Fruit fly (Drosophila melanogaster) whole organism, prepupa: Measurements from ENCODE around the gene raw.

ENCODE experiments used
- Blimp-1 ChIP-seq: fragments of 200-800 bp; sonication (Bioruptor generic); optimal IDR thresholded peaks from 3 replicates; lab custom pipeline; 2017; ENCODE audit warnings: missing biosample characterization, missing genetic modification characterization, mild to moderate bottlenecking, moderate library complexity, missing genetic modification reagents
- CG10631 ChIP-seq: fragments of 200-800 bp; sonication (Bioruptor generic); optimal IDR thresholded peaks from 2 replicates; lab custom pipeline; 2016; ENCODE audit warnings: missing biosample characterization, missing genetic modification characterization
- CG10669 ChIP-seq: fragments of 200-800 bp; sonication (Bioruptor generic); optimal IDR thresholded peaks from 3 replicates; lab custom pipeline; 2018; ENCODE audit warnings: missing biosample characterization, mild to moderate bottlenecking, missing genetic modification characterization, moderate library complexity
- CG11762 ChIP-seq: fragments of 200-800 bp; sonication (Bioruptor generic); optimal IDR thresholded peaks from 3 replicates; lab custom pipeline; 2016; ENCODE audit warnings: missing biosample characterization, missing genetic modification characterization; ENCODE audit not compliant: insufficient read depth
- CG16779 ChIP-seq: fragments of 200-800 bp; sonication (Bioruptor generic); optimal IDR thresholded peaks from 3 replicates; lab custom pipeline; 2017; ENCODE audit warnings: missing biosample characterization, mild to moderate bottlenecking, missing genetic modification characterization
- CG31627 ChIP-seq: fragments of 200-800 bp; sonication (Bioruptor generic); optimal IDR thresholded peaks from 3 replicates; lab custom pipeline; 2016; ENCODE audit warnings: missing biosample characterization, missing genetic modification characterization
- CG32006 ChIP-seq: fragments of 200-800 bp; sonication (Bioruptor generic); optimal IDR thresholded peaks from 3 replicates; lab custom pipeline; 2017; ENCODE audit warnings: missing biosample characterization, mild to moderate bottlenecking, missing genetic modification characterization
- CG6163 ChIP-seq: fragments of 200-800 bp; sonication (Bioruptor generic); IDR thresholded peaks from 3 replicates; pipeline ENCODE4 v1.3.6; 2022; ENCODE audit warnings: missing biosample characterization, missing genetic modification characterization
- CG6276 ChIP-seq: fragments of 200-800 bp; sonication (Bioruptor generic); optimal IDR thresholded peaks from 2 replicates; lab custom pipeline; 2017; ENCODE audit warnings: missing biosample characterization, mild to moderate bottlenecking, missing genetic modification characterization
- CG6792 ChIP-seq: fragments of 200-800 bp; sonication (Bioruptor generic); optimal IDR thresholded peaks from 3 replicates; lab custom pipeline; 2016; ENCODE audit warnings: missing biosample characterization, missing genetic modification characterization
- CG6808 ChIP-seq: fragments of 200-800 bp; sonication (Bioruptor generic); optimal IDR thresholded peaks from 3 replicates; lab custom pipeline; 2017; ENCODE audit warnings: missing biosample characterization, missing genetic modification characterization, mild to moderate bottlenecking, moderate library complexity, missing genetic modification reagents
- CG7368 ChIP-seq: fragments of 200-800 bp; sonication (Bioruptor generic); optimal IDR thresholded peaks from 3 replicates; lab custom pipeline; 2016; ENCODE audit warnings: missing biosample characterization, missing genetic modification characterization
- CG8119 ChIP-seq: fragments of 200-800 bp; sonication (Bioruptor generic); IDR thresholded peaks from 3 replicates; pipeline ENCODE4 v1.3.6; 2022; ENCODE audit warnings: missing biosample characterization, missing genetic modification characterization
- CG8632 ChIP-seq: fragments of 200-800 bp; sonication (Bioruptor generic); optimal IDR thresholded peaks from 3 replicates; lab custom pipeline; 2016; ENCODE audit warnings: missing biosample characterization, missing genetic modification characterization
- CG9139 ChIP-seq: fragments of 200-800 bp; sonication (Bioruptor generic); optimal IDR thresholded peaks from 3 replicates; lab custom pipeline; 2017; ENCODE audit warnings: missing biosample characterization, mild to moderate bottlenecking, missing genetic modification characterization
- Eip75B ChIP-seq: fragments of 200-800 bp; sonication (Bioruptor generic); optimal IDR thresholded peaks from 3 replicates; lab custom pipeline; 2016; ENCODE audit warnings: missing biosample characterization, missing genetic modification characterization
- Eip78C ChIP-seq: fragments of 200-800 bp; sonication (Bioruptor generic); peaks from one replicate; lab custom pipeline; 2016; ENCODE audit warnings: missing biosample characterization, missing genetic modification characterization
- Ets21C ChIP-seq: fragments of 200-800 bp; sonication (Bioruptor generic); optimal IDR thresholded peaks from 3 replicates; lab custom pipeline; 2016; ENCODE audit warnings: missing biosample characterization, missing genetic modification characterization
- Gug ChIP-seq: fragments of 200-800 bp; sonication (Bioruptor generic); IDR thresholded peaks from 2 replicates; pipeline ENCODE4 v1.3.6; 2022; ENCODE audit warnings: missing biosample characterization, missing genetic modification characterization
- Hr38 ChIP-seq: sonication (Bioruptor generic); optimal IDR thresholded peaks from 2 replicates; lab custom pipeline; 2016; ENCODE audit warnings: missing biosample characterization, missing genetic modification characterization
- Hr39 ChIP-seq: fragments of 200-800 bp; sonication (Bioruptor generic); optimal IDR thresholded peaks from 2 replicates; lab custom pipeline; 2016; ENCODE audit warnings: missing biosample characterization, missing genetic modification characterization
- Hr4 ChIP-seq: fragments of 200-800 bp; sonication (Bioruptor generic); optimal IDR thresholded peaks from 3 replicates; lab custom pipeline; 2016; ENCODE audit warnings: missing biosample characterization, missing genetic modification characterization
- Lpt ChIP-seq: fragments of 200-800 bp; sonication (Bioruptor generic); optimal IDR thresholded peaks from 3 replicates; lab custom pipeline; 2016; ENCODE audit warnings: missing biosample characterization, missing genetic modification characterization
- Met ChIP-seq: fragments of 200-800 bp; sonication (Bioruptor generic); optimal IDR thresholded peaks from 3 replicates; lab custom pipeline; 2016; ENCODE audit warnings: missing biosample characterization, missing genetic modification characterization
- OdsH ChIP-seq: fragments of 200-800 bp; sonication (Bioruptor generic); optimal IDR thresholded peaks from 3 replicates; lab custom pipeline; 2016; ENCODE audit warnings: missing biosample characterization, missing genetic modification characterization
- Sox102F ChIP-seq: fragments of 200-800 bp; sonication (Bioruptor generic); optimal IDR thresholded peaks from 2 replicates; lab custom pipeline; 2016; ENCODE audit warnings: missing biosample characterization, mild to moderate bottlenecking, missing genetic modification characterization
- Sox14 ChIP-seq: fragments of 200-800 bp; sonication (Bioruptor generic); optimal IDR thresholded peaks from 3 replicates; lab custom pipeline; 2016; ENCODE audit warnings: missing biosample characterization, missing genetic modification characterization
- dac ChIP-seq: fragments of 200-800 bp; sonication (Bioruptor generic); optimal IDR thresholded peaks from 2 replicates; lab custom pipeline; 2017; ENCODE audit warnings: missing biosample characterization, mild to moderate bottlenecking, missing genetic modification characterization
- dsx ChIP-seq: fragments of 200-800 bp; optimal IDR thresholded peaks from 3 replicates; lab custom pipeline; 2019; ENCODE audit warnings: missing biosample characterization, mild to moderate bottlenecking, missing genetic modification characterization, moderate library complexity; ENCODE audit not compliant: poor library complexity, severe bottlenecking
- eg ChIP-seq: fragments of 200-800 bp; sonication (Bioruptor generic); IDR thresholded peaks from 3 replicates; pipeline ENCODE4 v1.3.6; 2022; ENCODE audit warnings: missing biosample characterization, missing genetic modification characterization
- esn ChIP-seq: fragments of 200-800 bp; sonication (Bioruptor generic); optimal IDR thresholded peaks from 2 replicates; lab custom pipeline; 2016; ENCODE audit warnings: missing biosample characterization, mild to moderate bottlenecking, missing genetic modification characterization, moderate library complexity
- fkh ChIP-seq: fragments of 200-800 bp; sonication (Bioruptor generic); optimal IDR thresholded peaks from 3 replicates; lab custom pipeline; 2017; ENCODE audit warnings: missing biosample characterization, mild to moderate bottlenecking, missing genetic modification characterization, moderate library complexity
- lz ChIP-seq: fragments of 200-800 bp; sonication (Bioruptor generic); optimal IDR thresholded peaks from 3 replicates; lab custom pipeline; 2016; ENCODE audit warnings: missing biosample characterization, missing genetic modification characterization
- net ChIP-seq: fragments of 200-800 bp; sonication (Bioruptor generic); optimal IDR thresholded peaks from 3 replicates; lab custom pipeline; 2016; ENCODE audit warnings: missing biosample characterization, missing genetic modification characterization
- pdm3 ChIP-seq: fragments of 200-800 bp; sonication (Bioruptor generic); optimal IDR thresholded peaks from 3 replicates; lab custom pipeline; 2016; ENCODE audit warnings: missing biosample characterization, missing genetic modification characterization
- salr ChIP-seq, 2 experiments: fragments of 200-800 bp; sonication (Bioruptor generic); optimal IDR thresholded peaks; 3 replicates each; lab custom pipeline; 2016 to 2018; ENCODE audit warnings: missing biosample characterization in 2 of 2, missing genetic modification characterization in 2 of 2, mild to moderate bottlenecking in 1 of 2
- ss ChIP-seq, 2 experiments: fragments of 200-800 bp; sonication (Bioruptor generic); optimal IDR thresholded peaks; 2 replicates in 1 of 2; 3 replicates in 1 of 2; lab custom pipeline; 2017 to 2018; ENCODE audit warnings: mild to moderate bottlenecking in 2 of 2, missing biosample characterization in 2 of 2, missing genetic modification characterization in 2 of 2, moderate library complexity in 1 of 2
- vri ChIP-seq: fragments of 200-800 bp; sonication (Bioruptor generic); optimal IDR thresholded peaks from 3 replicates; lab custom pipeline; 2016; ENCODE audit warnings: missing biosample characterization, mild to moderate bottlenecking, missing genetic modification characterization

Gene raw

dm6 chr2L:8734998-8735397 lies 5.5 kb downstream of the raw start:
- TF ChIP-seq Ets21C (no peak), Blimp-1 (GFP tag; lab: Kevin White, UChicago) (peak; percentile 34)

dm6 chr2L:8734304-8734703 lies 6.2 kb downstream of the raw start:
- TF ChIP-seq CG7368 (GFP tag; lab: Kevin White, UChicago): no peak
- peak; percentile 65 for TF ChIP-seq fkh
- TF ChIP-seq lz (GFP tag; lab: Kevin White, UChicago): no peak
- TF ChIP-seq salr (GFP tag; optimal IDR thresholded peaks at IDR 0.05; lab: Kevin White, UChicago): no peak
- no peak for TF ChIP-seq Eip75B (GFP tag; lab: Kevin White, UChicago)

dm6 chr2L:8732702-8733101 lies 7.8 kb downstream of the raw start:
- TF ChIP-seq CG6163 (GFP tag; lab: Robert Waterston, UW) (peak; percentile 46; the same call in 1 of the 3 replicates), OdsH (peak; percentile 16), CG6276 (GFP tag; lab: Kevin White, UChicago) (no peak), salr (GFP tag; optimal IDR thresholded peaks at IDR 0.05; lab: Kevin White, UChicago) (no peak), lz (GFP tag; lab: Kevin White, UChicago) (no peak), Gug (GFP tag; lab: Robert Waterston, UW) (peak; percentile 12; the same call in 1 of the 2 replicates), Hr39 (GFP tag; lab: Kevin White, UChicago) (peak; percentile 8), pdm3 (GFP tag; lab: Kevin White, UChicago) (no peak), Eip78C (GFP tag; lab: Kevin White, UChicago) (peak; percentile 62), Hr4 (GFP tag; lab: Kevin White, UChicago) (peak; percentile 3), CG31627 (GFP tag; lab: Kevin White, UChicago) (peak; percentile 8), CG32006 (peak; percentile 11)
- TF ChIP-seq, all 60 proteins: peak for 8

dm6 chr2L:8721028-8721427 lies 19.4 kb downstream of the raw start:
- peak; percentile 19 for TF ChIP-seq vri (GFP tag; lab: Kevin White, UChicago)
- no peak for TF ChIP-seq lz (GFP tag; lab: Kevin White, UChicago)
- no peak for TF ChIP-seq CG10631 (GFP tag; lab: Kevin White, UChicago)
- TF ChIP-seq, all 60 proteins: peak for 1

dm6 chr2L:8719757-8720156 lies 20.7 kb downstream of the raw start:
- TF ChIP-seq fkh (peak; percentile 87), Ets21C (no peak), CG11762 (GFP tag; lab: Kevin White, UChicago) (no peak)

dm6 chr2L:8717618-8718336 lies 22.7 kb downstream of the raw start:
- TF ChIP-seq CG31627 (GFP tag; lab: Kevin White, UChicago) (peak; percentile 82), Hr38 (GFP tag; lab: Kevin White, UChicago) (no peak), Blimp-1 (GFP tag; lab: Kevin White, UChicago) (peak; percentile 70), net (GFP tag; lab: Kevin White, UChicago) (peak; percentile 92), lz (GFP tag; lab: Kevin White, UChicago) (peak; percentile 89), ss (GFP tag; optimal IDR thresholded peaks at IDR 0.05; lab: Kevin White, UChicago) (peak; percentile 86 to 88), CG8119 (peak; percentile 92), Eip78C (GFP tag; lab: Kevin White, UChicago) (peak; percentile 97), CG10669 (GFP tag; lab: Kevin White, UChicago) (peak; percentile 83), dac (GFP tag; lab: Kevin White, UChicago) (peak; percentile 82), CG9139 (peak; percentile 65), Eip75B (GFP tag; lab: Kevin White, UChicago) (peak; percentile 85), dsx (GFP tag; lab: Kevin White, UChicago) (peak; percentile 85), Sox14 (peak; percentile 75), CG6792 (GFP tag; lab: Kevin White, UChicago) (peak; percentile 89), CG7368 (GFP tag; lab: Kevin White, UChicago) (peak; percentile 79), CG6163 (GFP tag; lab: Robert Waterston, UW) (peak; percentile 84), Lpt (GFP tag; lab: Kevin White, UChicago) (peak; percentile 91), Hr4 (GFP tag; lab: Kevin White, UChicago) (peak; percentile 93), CG6808 (GFP tag; lab: Kevin White, UChicago) (peak; percentile 89), CG8632 (GFP tag; lab: Kevin White, UChicago) (peak; percentile 93), CG16779 (peak; percentile 83), esn (GFP tag; lab: Kevin White, UChicago) (peak; percentile 94), vri (GFP tag; lab: Kevin White, UChicago) (peak; percentile 92), eg (GFP tag; lab: Robert Waterston, UW) (peak; percentile 78), Met (GFP tag; lab: Kevin White, UChicago) (peak; percentile 90), Sox102F (GFP tag; lab: Kevin White, UChicago) (peak; percentile 68), CG6276 (GFP tag; lab: Kevin White, UChicago) (peak; percentile 90)
